Fruit fly (Drosophila melanogaster) whole organism, wandering third instar larva: ENCODE data around the gene btz.

Experiments
- Abd-B ChIP-seq: fragments of >200 bp; optimal IDR thresholded peaks from 2 replicates; lab custom pipeline; 2017; ENCODE audit warnings: missing biosample characterization, missing genetic modification characterization
- CG32264 ChIP-seq: fragments of 200-800 bp; sonication (Bioruptor generic); optimal IDR thresholded peaks from 2 replicates; lab custom pipeline; 2016; ENCODE audit warnings: missing biosample characterization, missing genetic modification characterization
- CG9705 ChIP-seq: fragments of 200-800 bp; sonication (Bioruptor generic); optimal IDR thresholded peaks from 2 replicates; lab custom pipeline; 2018; ENCODE audit warnings: missing biosample characterization, mild to moderate bottlenecking, missing genetic modification characterization
- CrebA ChIP-seq: fragments of 200-800 bp; sonication (Bioruptor generic); optimal IDR thresholded peaks from 2 replicates; lab custom pipeline; 2016; ENCODE audit warnings: missing biosample characterization, mild to moderate bottlenecking, missing genetic modification characterization, borderline replicate concordance
- Dfd ChIP-seq: fragments of >200 bp; optimal IDR thresholded peaks from 2 replicates; lab custom pipeline; 2017; ENCODE audit warnings: missing biosample characterization, missing genetic modification characterization
- Dif ChIP-seq: fragments of 200-275, 200-300 bp; sonication (Bioruptor generic); optimal IDR thresholded peaks from 2 replicates; lab custom pipeline; 2018; ENCODE audit warnings: missing biosample characterization, missing genetic modification characterization; ENCODE audit not compliant: partially characterized antibody
- GATAd ChIP-seq: sonication (Bioruptor generic); optimal IDR thresholded peaks from 2 replicates; lab custom pipeline; 2016; ENCODE audit warnings: missing biosample characterization, missing genetic modification characterization
- HLH106 ChIP-seq: fragments of 200-800 bp; optimal IDR thresholded peaks from 3 replicates; lab custom pipeline; 2019; ENCODE audit warnings: missing biosample characterization, mild to moderate bottlenecking, missing genetic modification characterization, moderate library complexity
- Hnf4 ChIP-seq: fragments of 200-800 bp; sonication (Bioruptor generic); optimal IDR thresholded peaks from 2 replicates; lab custom pipeline; 2016; ENCODE audit warnings: missing biosample characterization, mild to moderate bottlenecking, missing genetic modification characterization
- Hr78 ChIP-seq: fragments of >200 bp; optimal IDR thresholded peaks from 2 replicates; lab custom pipeline; 2017; ENCODE audit warnings: missing biosample characterization, missing genetic modification characterization
- Hr83 ChIP-seq: fragments of 200-300 bp; sonication (Bioruptor generic); optimal IDR thresholded peaks from 2 replicates; lab custom pipeline; 2016; ENCODE audit warnings: missing biosample characterization, mild to moderate bottlenecking, missing genetic modification characterization, moderate library complexity; ENCODE audit not compliant: poor library complexity, severe bottlenecking
- Jra ChIP-seq: sonication (Bioruptor generic); optimal IDR thresholded peaks from 2 replicates; lab custom pipeline; 2016; ENCODE audit warnings: missing biosample characterization, missing genetic modification characterization
- Mio ChIP-seq: sonication (Bioruptor generic); optimal IDR thresholded peaks from 2 replicates; lab custom pipeline; 2016; ENCODE audit warnings: missing biosample characterization, missing genetic modification characterization
- Myc ChIP-seq: fragments of >200 bp; optimal IDR thresholded peaks from 2 replicates; lab custom pipeline; 2017
- N ChIP-seq: fragments of >200 bp; optimal IDR thresholded peaks from 2 replicates; lab custom pipeline; 2018; ENCODE audit warnings: missing biosample characterization, missing external identifiers, missing genetic modification characterization
- OdsH ChIP-seq: fragments of 200-800 bp; sonication (Bioruptor generic); optimal IDR thresholded peaks from 2 replicates; lab custom pipeline; 2016; ENCODE audit warnings: missing biosample characterization, mild to moderate bottlenecking, missing genetic modification characterization
- Rel ChIP-seq, 2 experiments: fragments of 200-800 bp; sonication (Bioruptor generic) in 1 of 2; optimal IDR thresholded peaks; 2 replicates in 1 of 2; 3 replicates in 1 of 2; lab custom pipeline; 2016 to 2019; ENCODE audit warnings: mild to moderate bottlenecking in 2 of 2, missing biosample characterization in 2 of 2, missing genetic modification characterization in 2 of 2, moderate library complexity in 1 of 2
- Vsx2 ChIP-seq: fragments of 200-300, 225-300 bp; sonication (Bioruptor generic); optimal IDR thresholded peaks from 2 replicates; lab custom pipeline; 2018; ENCODE audit warnings: missing biosample characterization, missing genetic modification characterization; ENCODE audit not compliant: partially characterized antibody
- brk ChIP-seq: fragments of 200-800 bp; sonication (Bioruptor generic); optimal IDR thresholded peaks from 2 replicates; lab custom pipeline; 2016; ENCODE audit warnings: missing biosample characterization, mild to moderate bottlenecking, missing genetic modification characterization
- dmrt93B ChIP-seq: fragments of 200-800 bp; sonication (Bioruptor generic); optimal IDR thresholded peaks from 2 replicates; lab custom pipeline; 2018; ENCODE audit warnings: missing biosample characterization, mild to moderate bottlenecking, missing genetic modification characterization
- ey ChIP-seq: fragments of 200-800 bp; sonication (Bioruptor generic); optimal IDR thresholded peaks from 2 replicates; lab custom pipeline; 2016; ENCODE audit warnings: missing biosample characterization, missing genetic modification characterization
- foxo ChIP-seq, 2 experiments: fragments of 200-800 bp; sonication (Bioruptor generic); optimal IDR thresholded peaks; 2 replicates in 1 of 2; 3 replicates in 1 of 2; lab custom pipeline; 2016 to 2017; ENCODE audit warnings: missing biosample characterization in 2 of 2, missing genetic modification characterization in 2 of 2
- fru ChIP-seq: fragments of 200-800 bp; sonication (Bioruptor generic); optimal IDR thresholded peaks from 3 replicates; lab custom pipeline; 2016; ENCODE audit warnings: missing biosample characterization, mild to moderate bottlenecking, missing genetic modification characterization
- h ChIP-seq: fragments of 200-800 bp; sonication (Bioruptor generic); optimal IDR thresholded peaks from 3 replicates; lab custom pipeline; 2016; ENCODE audit warnings: missing biosample characterization, mild to moderate bottlenecking, missing genetic modification characterization
- jim ChIP-seq: fragments of 175-275, 200-325 bp; sonication (Bioruptor generic); optimal IDR thresholded peaks from 2 replicates; lab custom pipeline; 2016; ENCODE audit warnings: missing biosample characterization, mild to moderate bottlenecking, missing genetic modification characterization
- lola ChIP-seq: fragments of >200 bp; optimal IDR thresholded peaks from 2 replicates; lab custom pipeline; 2017; ENCODE audit warnings: missing biosample characterization, missing genetic modification characterization
- pan ChIP-seq: fragments of >200 bp; optimal IDR thresholded peaks from 2 replicates; lab custom pipeline; 2017
- psq ChIP-seq: fragments of 200-800 bp; sonication (Bioruptor generic); optimal IDR thresholded peaks from 3 replicates; lab custom pipeline; 2017; ENCODE audit warnings: missing biosample characterization, mild to moderate bottlenecking, missing genetic modification characterization, moderate library complexity
- rgr ChIP-seq: fragments of 200-800 bp; sonication (Bioruptor generic); optimal IDR thresholded peaks from 3 replicates; lab custom pipeline; 2016; ENCODE audit warnings: missing biosample characterization, mild to moderate bottlenecking, missing genetic modification characterization
- sage ChIP-seq: fragments of 200-800 bp; sonication (Bioruptor generic); optimal IDR thresholded peaks from 2 replicates; lab custom pipeline; 2016; ENCODE audit warnings: missing biosample characterization, mild to moderate bottlenecking, missing genetic modification characterization
- usp ChIP-seq: fragments of >200 bp; optimal IDR thresholded peaks from 2 replicates; lab custom pipeline; 2017; ENCODE audit warnings: missing biosample characterization, missing genetic modification characterization
- woc ChIP-seq: sonication (Bioruptor generic); optimal IDR thresholded peaks from 2 replicates; lab custom pipeline; 2016; ENCODE audit warnings: missing biosample characterization, mild to moderate bottlenecking, missing genetic modification characterization

Gene btz

dm6 chr3R:27688034-27688433 lies 12.1 kb upstream of the btz start, which contains the start of gene CG31055:
CG31055 (minus strand) TSS chr3R:27688134.
- TF ChIP-seq Dif = no peak
- no peak for TF ChIP-seq Jra
- no peak for TF ChIP-seq psq (GFP tag; lab: Kevin White, UChicago)
- no peak for TF ChIP-seq Myc
- TF ChIP-seq rgr (GFP tag; lab: Kevin White, UChicago) = no peak
- TF ChIP-seq Hr83 (GFP tag; lab: Kevin White, UChicago) = no peak
- TF ChIP-seq Dfd (GFP tag; lab: Kevin White, UChicago) = no peak
- no peak for TF ChIP-seq Hnf4
- no peak for TF ChIP-seq Rel (GFP tag; optimal IDR thresholded peaks at IDR 0.05; lab: Kevin White, UChicago)
- TF ChIP-seq Rel (tag; optimal IDR thresholded peaks at IDR 0.05; lab: Kevin White, UChicago) = no peak
- no peak for TF ChIP-seq OdsH (GFP tag; lab: Kevin White, UChicago)
- TF ChIP-seq fru (GFP tag; lab: Kevin White, UChicago) = no peak
- no peak for TF ChIP-seq h
- no peak for TF ChIP-seq woc (GFP tag; lab: Kevin White, UChicago)
- TF ChIP-seq Vsx2 (GFP tag; lab: Kevin White, UChicago) = no peak
- TF ChIP-seq CG32264 (GFP tag; lab: Kevin White, UChicago) = no peak
- no peak for TF ChIP-seq CG9705 (GFP tag; lab: Kevin White, UChicago)
- no peak for TF ChIP-seq brk
- no peak for TF ChIP-seq ey (GFP tag; lab: Kevin White, UChicago)
- TF ChIP-seq, all 38 proteins: peak for 0

- TF ChIP-seq Jra (no peak), Hnf4 (no peak), fru (GFP tag; lab: Kevin White, UChicago) (peak; percentile 58), HLH106 (no peak), sage (no peak), psq (GFP tag; lab: Kevin White, UChicago) (peak; percentile 60), rgr (GFP tag; lab: Kevin White, UChicago) (no peak), foxo (GFP tag; optimal IDR thresholded peaks at IDR 0.05; lab: Kevin White, UChicago) (no peak)
Measured at dm6 chr3R:27692645-27693307, 7.4 kb upstream of the btz start.

dm6 chr3R:27694018-27694417 lies 6.1 kb upstream of the btz start, which contains the start of gene CG43319:
CG43319 (plus strand) TSS chr3R:27694318.
- TF ChIP-seq Dfd (GFP tag; lab: Kevin White, UChicago) = no peak
- no peak for TF ChIP-seq OdsH (GFP tag; lab: Kevin White, UChicago)
- no peak for TF ChIP-seq woc (GFP tag; lab: Kevin White, UChicago)
- TF ChIP-seq Jra = no peak
- no peak for TF ChIP-seq rgr (GFP tag; lab: Kevin White, UChicago)
- no peak for TF ChIP-seq brk
- no peak for TF ChIP-seq Rel (GFP tag; optimal IDR thresholded peaks at IDR 0.05; lab: Kevin White, UChicago)
- TF ChIP-seq Rel (tag; optimal IDR thresholded peaks at IDR 0.05; lab: Kevin White, UChicago) = no peak
- no peak for TF ChIP-seq fru (GFP tag; lab: Kevin White, UChicago)
- no peak for TF ChIP-seq Mio
- no peak for TF ChIP-seq Hnf4
- no peak for TF ChIP-seq HLH106
- TF ChIP-seq ey (GFP tag; lab: Kevin White, UChicago) = no peak
- TF ChIP-seq Vsx2 (GFP tag; lab: Kevin White, UChicago) = no peak
- TF ChIP-seq usp (GFP tag; lab: Kevin White, UChicago) = no peak
- no peak for TF ChIP-seq Myc
- no peak for TF ChIP-seq Dif
- no peak for TF ChIP-seq jim (GFP tag; lab: Kevin White, UChicago)
- TF ChIP-seq Abd-B (GFP tag; lab: Kevin White, UChicago) = no peak

dm6 chr3R:27694583-27694982 lies 5.6 kb upstream of the btz start, which contains the start of gene Acp98AB:
Acp98AB (plus strand) TSS chr3R:27694883.
- TF ChIP-seq CG9705 (GFP tag; lab: Kevin White, UChicago) (no peak), Hnf4 (no peak), CG32264 (GFP tag; lab: Kevin White, UChicago) (no peak), N (GFP tag; lab: Kevin White, UChicago) (no peak), dmrt93B (GFP tag; lab: Kevin White, UChicago) (no peak), Hr78 (GFP tag; lab: Kevin White, UChicago) (no peak), brk (no peak), lola (GFP tag; lab: Kevin White, UChicago) (no peak), pan (lab: Kevin White, UChicago) (no peak), GATAd (no peak), Hr83 (GFP tag; lab: Kevin White, UChicago) (no peak), Mio (no peak), Dfd (GFP tag; lab: Kevin White, UChicago) (no peak), HLH106 (no peak), CrebA (GFP tag; lab: Kevin White, UChicago) (no peak)
